Worm (Caenorhabditis elegans): Measurements from ENCODE around the gene nlp-57.

ce11 chrX:11355856-11356255, 39.0 kb downstream of the nlp-57 start:
- TF ChIP-seq efl-1 (optimal IDR thresholded peaks at IDR 0.05) (no peak), efl-1 (GFP tag; optimal IDR thresholded peaks at IDR 0.05 in 1 of 2) (no peak), ama-1 (optimal IDR thresholded peaks at IDR 0.05) (no peak), pqm-1 (tag; optimal IDR thresholded peaks at IDR 0.05) (no peak), unc-130 (tag; optimal IDR thresholded peaks at IDR 0.05) (no peak), irx-1 (tag; optimal IDR thresholded peaks at IDR 0.05) (no peak), mep-1 (tag; optimal IDR thresholded peaks at IDR 0.05) (no peak), lin-13 (GFP tag; optimal IDR thresholded peaks at IDR 0.05) (no peak), fos-1 (tag; optimal IDR thresholded peaks at IDR 0.05) (no peak)
